Worm (Caenorhabditis elegans) whole organism, midembryonic: ENCODE measurements around the gene T28D6.5.

Source experiments
- cog-1 ChIP-seq: sonication (generic microtip); optimal IDR thresholded peaks from 2 replicates; lab custom pipeline; 2016; ENCODE audit warnings: missing genetic modification characterization, missing compliant biosample characterization
- flt-1 ChIP-seq: fragments of 200-800 bp; sonication (Bioruptor generic); IDR thresholded peaks from 2 replicates; pipeline ENCODE4 v1.3.6; 2022; ENCODE audit warnings: missing genetic modification characterization, missing compliant biosample characterization
- klf-2 ChIP-seq: fragments of 200-800 bp; sonication (Bioruptor generic); conservative IDR thresholded peaks from 2 replicates; pipeline ENCODE4 v1.3.6; 2022; ENCODE audit warnings: missing genetic modification reagents, missing genetic modification characterization, missing compliant biosample characterization
- ref-1 ChIP-seq: fragments of 200-800 bp; sonication (Bioruptor generic); conservative IDR thresholded peaks from 2 replicates; pipeline ENCODE4 v1.3.6; 2022; ENCODE audit warnings: missing genetic modification reagents, missing genetic modification characterization, missing compliant biosample characterization
- tab-1 ChIP-seq: fragments of 200-800 bp; sonication (Bioruptor generic); IDR thresholded peaks from 2 replicates; pipeline ENCODE4 v1.3.6; 2022; ENCODE audit warnings: missing genetic modification characterization, missing compliant biosample characterization
- ztf-29 ChIP-seq: fragments of 200-800 bp; sonication (Bioruptor generic); IDR thresholded peaks from 2 replicates; pipeline ENCODE4 v1.3.6; 2022; ENCODE audit warnings: missing genetic modification reagents, missing genetic modification characterization, missing compliant biosample characterization

DNA sequence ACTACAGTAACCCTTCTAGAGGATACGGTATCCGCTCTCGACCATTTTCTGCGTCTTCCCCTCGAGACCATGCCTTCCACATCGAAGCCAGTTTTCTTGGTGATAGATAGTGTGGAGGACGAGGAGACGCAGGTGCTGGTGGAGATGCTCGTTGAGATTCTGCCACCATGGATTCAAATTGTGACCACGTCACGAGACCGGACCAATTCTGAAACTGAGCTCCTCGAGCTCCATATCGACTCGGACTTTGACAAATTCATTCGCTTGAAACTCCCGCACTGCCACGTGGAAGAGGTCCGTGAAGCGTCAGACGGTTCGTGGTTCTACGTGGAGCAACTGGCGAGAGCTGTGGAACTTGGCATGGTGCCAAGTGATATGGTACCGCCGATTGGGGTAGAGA lies 27.9 kb downstream of the T28D6.5 start:
- TF ChIP-seq flt-1 (GFP tag; lab: Robert Waterston, UW) (no peak), cog-1 (no peak), tab-1 (GFP tag; lab: Robert Waterston, UW) (no peak), ztf-29 (GFP tag; lab: Robert Waterston, UW) (no peak), klf-2 (GFP tag; lab: Robert Waterston, UW) (no peak), ref-1 (no peak)
